Worm (Caenorhabditis elegans): ENCODE data around the gene F17C11.12.

F17C11.12 gene

ce11 chrV:10940571-10940991, 3.9 kb upstream of the F17C11.12 start (continued):
- TF ChIP-seq tra-1 (GFP tag; IDR thresholded peaks at IDR 0.05): peak; percentile 33; the same call in 1 of the 2 replicates
- no peak for TF ChIP-seq F10B5.3 (tag; optimal IDR thresholded peaks at IDR 0.05)
- no peak for TF ChIP-seq ceh-28 (tag; optimal IDR thresholded peaks at IDR 0.05)
- peak; percentile 61 for TF ChIP-seq mes-2 (tag; optimal IDR thresholded peaks at IDR 0.05; ENCODE audit: poor library complexity, severe bottlenecking)
- peak; percentile 91 for TF ChIP-seq ztf-7 (tag; optimal IDR thresholded peaks at IDR 0.05)
- TF ChIP-seq unc-62 (GFP tag; optimal IDR thresholded peaks at IDR 0.05 in 1 of 2): peak in 1 of 2 experiments; percentile 96
- TF ChIP-seq unc-62 (tag; optimal IDR thresholded peaks at IDR 0.05): no peak
- TF ChIP-seq Y48G9A.11 (GFP tag; IDR thresholded peaks at IDR 0.05): no peak

ce11 chrV:10939990-10940570, 3.4 kb upstream of the F17C11.12 start:
- peak; percentile 80 for TF ChIP-seq hlh-30 (tag; optimal IDR thresholded peaks at IDR 0.05; ENCODE audit: insufficient read depth)
- peak; percentile 32; the same call in 1 of the 2 replicates for TF ChIP-seq ceh-20 (GFP tag; IDR thresholded peaks at IDR 0.05)
- TF ChIP-seq madf-9 (GFP tag; conservative IDR thresholded peaks at IDR 0.05): no peak
- TF ChIP-seq mxl-2 (GFP tag; conservative IDR thresholded peaks at IDR 0.05): peak; percentile 96
- TF ChIP-seq dve-1 (tag; optimal IDR thresholded peaks at IDR 0.05; ENCODE audit: insufficient read depth): peak; percentile 46
- TF ChIP-seq aha-1 (tag): peak; percentile 72
- no peak for TF ChIP-seq aly-2 (tag; optimal IDR thresholded peaks at IDR 0.05)
- no peak for TF ChIP-seq lin-15B (tag; optimal IDR thresholded peaks at IDR 0.05)
- TF ChIP-seq php-3 (GFP tag; IDR thresholded peaks at IDR 0.05): peak; percentile 84
- peak in 1 of 2 experiments; percentile 44 for TF ChIP-seq unc-62 (GFP tag; optimal IDR thresholded peaks at IDR 0.05 in 1 of 2)
- no peak for TF ChIP-seq unc-62 (tag; optimal IDR thresholded peaks at IDR 0.05)

- TF ChIP-seq hlh-11 (tag; optimal IDR thresholded peaks at IDR 0.05) (peak; percentile 63), cey-2 (tag; optimal IDR thresholded peaks at IDR 0.05; ENCODE audit: borderline replicate concordance, insufficient read depth) (peak; percentile 43), nhr-48 (tag; optimal IDR thresholded peaks at IDR 0.05) (peak; percentile 24), tra-1 (GFP tag; IDR thresholded peaks at IDR 0.05) (0 out of 2 replicates have a peak, but pooled peaks have one; percentile 9), duxl-1 (tag; optimal IDR thresholded peaks at IDR 0.05; ENCODE audit: poor library complexity) (no peak), lim-7 (GFP tag; IDR thresholded peaks at IDR 0.05) (no peak), madf-9 (GFP tag; conservative IDR thresholded peaks at IDR 0.05) (no peak), dmd-9 (GFP tag; IDR thresholded peaks at IDR 0.05) (no peak), ces-1 (GFP tag; optimal IDR thresholded peaks at IDR 0.05) (no peak), nhr-6 (tag; optimal IDR thresholded peaks at IDR 0.05) (peak; percentile 36), Y5F2A.4 (GFP tag; optimal IDR thresholded peaks at IDR 0.05) (no peak), mdl-1 (tag; optimal IDR thresholded peaks at IDR 0.05) (peak in 1 of 2 experiments; percentile 44), daf-16 (GFP tag; optimal IDR thresholded peaks at IDR 0.05) (no peak), daf-16 (tag; optimal IDR thresholded peaks at IDR 0.05) (peak; percentile 77), ceh-20 (GFP tag; IDR thresholded peaks at IDR 0.05) (no peak), mdt-29 (GFP tag; IDR thresholded peaks at IDR 0.05) (no peak), aha-1 (tag) (peak; percentile 83), nhr-77 (tag; optimal IDR thresholded peaks at IDR 0.05) (no peak), Y75B8A.6 (GFP tag; IDR thresholded peaks at IDR 0.05) (no peak), arid-1 (GFP tag; conservative IDR thresholded peaks at IDR 0.05) (no peak), dmd-8 (GFP tag; IDR thresholded peaks at IDR 0.05) (no peak), nhr-25 (tag; optimal IDR thresholded peaks at IDR 0.05; ENCODE audit: borderline replicate concordance, insufficient read depth) (no peak), zip-2 (tag; optimal IDR thresholded peaks at IDR 0.05) (peak; percentile 96), lsy-2 (tag; optimal IDR thresholded peaks at IDR 0.05) (no peak), zfp-2 (tag; optimal IDR thresholded peaks at IDR 0.05) (no peak), lin-13 (GFP tag; optimal IDR thresholded peaks at IDR 0.05) (no peak), hif-1 (tag; optimal IDR thresholded peaks at IDR 0.05) (peak in 1 of 2 experiments; percentile 6), egl-43 (GFP tag; IDR thresholded peaks at IDR 0.05) (no peak), dve-1 (tag; optimal IDR thresholded peaks at IDR 0.05; ENCODE audit: insufficient read depth) (peak; percentile 88), ceh-82 (tag; optimal IDR thresholded peaks at IDR 0.05) (no peak), vab-7 (GFP tag; IDR thresholded peaks at IDR 0.05) (no peak), zip-11 (GFP tag; IDR thresholded peaks at IDR 0.05) (no peak), hlh-30 (tag; optimal IDR thresholded peaks at IDR 0.05; ENCODE audit: insufficient read depth) (peak; percentile 75), mxl-3 (GFP tag; optimal IDR thresholded peaks at IDR 0.05) (peak; percentile 35)
These were observed 2.0 kb upstream of the F17C11.12 start, which contains the start of gene F17C11.11 for ce11 chrV:10938739-10939138. F17C11.11 (minus strand) TSS chrV:10938817.

Data from whole organism, L4 larva.